Fruit fly (Drosophila melanogaster) whole organism, embryonic: ENCODE data around the gene CG14395.

ENCODE experiments used
- ATbp ChIP-seq: fragments of 200-800 bp; sonication (Bioruptor generic); optimal IDR thresholded peaks from 2 replicates; lab custom pipeline; 2017; ENCODE audit warnings: missing biosample characterization, mild to moderate bottlenecking, missing genetic modification characterization, missing genetic modification reagents
- Atf-2 ChIP-seq: fragments of 200-800 bp; sonication (Bioruptor generic); optimal IDR thresholded peaks from 2 replicates; lab custom pipeline; 2016; ENCODE audit warnings: missing biosample characterization, missing genetic modification characterization
- Atf3 ChIP-seq: fragments of 200-800 bp; sonication (Bioruptor generic); optimal IDR thresholded peaks from 3 replicates; lab custom pipeline; 2016; ENCODE audit warnings: missing biosample characterization, missing genetic modification characterization
- Bdp1 ChIP-seq: fragments of 200-800 bp; sonication (Bioruptor generic); optimal IDR thresholded peaks from 3 replicates; lab custom pipeline; 2016; ENCODE audit warnings: missing biosample characterization, missing genetic modification characterization
- CG10431 ChIP-seq: fragments of 200-800 bp; sonication (Bioruptor generic); optimal IDR thresholded peaks from 3 replicates; lab custom pipeline; 2018; ENCODE audit warnings: missing biosample characterization, mild to moderate bottlenecking, missing genetic modification characterization
- CG10543 ChIP-seq: fragments of 200-800 bp; sonication (Bioruptor generic); optimal IDR thresholded peaks from 3 replicates; lab custom pipeline; 2017; ENCODE audit warnings: missing biosample characterization, mild to moderate bottlenecking, missing genetic modification characterization, moderate library complexity
- CG10959 ChIP-seq: fragments of 200-800 bp; sonication (Bioruptor generic); IDR thresholded peaks from 2 replicates; pipeline ENCODE4 v1.3.6; 2022; ENCODE audit warnings: missing biosample characterization, missing genetic modification characterization
- CG11093 ChIP-seq: fragments of 200-800 bp; sonication (Bioruptor generic); IDR thresholded peaks from 3 replicates; pipeline ENCODE4 v1.3.6; 2022; ENCODE audit warnings: missing biosample characterization, missing genetic modification characterization
- CG11560 ChIP-seq: fragments of 200-800 bp; sonication (Bioruptor generic); IDR thresholded peaks from 3 replicates; pipeline ENCODE4 v1.3.6; 2022; ENCODE audit warnings: missing biosample characterization, missing genetic modification characterization
- CG13894 ChIP-seq: fragments of 200-800 bp; sonication (Bioruptor generic); optimal IDR thresholded peaks from 3 replicates; lab custom pipeline; 2018; ENCODE audit warnings: missing biosample characterization, mild to moderate bottlenecking, missing genetic modification characterization, moderate library complexity
- CG14014 ChIP-seq: fragments of 200-800 bp; sonication (Bioruptor generic); IDR thresholded peaks from 2 replicates; pipeline ENCODE4 v1.3.6; 2022; ENCODE audit warnings: missing biosample characterization, missing genetic modification characterization
- CG15269 ChIP-seq: fragments of 200-800 bp; sonication (Bioruptor generic); optimal IDR thresholded peaks from 2 replicates; lab custom pipeline; 2018; ENCODE audit warnings: missing biosample characterization, mild to moderate bottlenecking, missing genetic modification characterization, moderate library complexity
- CG16815 ChIP-seq: fragments of 200-800 bp; sonication (Bioruptor generic); optimal IDR thresholded peaks from 3 replicates; lab custom pipeline; 2017; ENCODE audit warnings: missing biosample characterization, mild to moderate bottlenecking, missing genetic modification characterization
- CG17612 ChIP-seq: fragments of 200-800 bp; sonication (Bioruptor generic); IDR thresholded peaks from 2 replicates; pipeline ENCODE4 v1.3.6; 2022; ENCODE audit warnings: missing biosample characterization, missing genetic modification characterization
- CG31224 ChIP-seq: fragments of 200-800 bp; sonication (Bioruptor generic); IDR thresholded peaks from 2 replicates; pipeline ENCODE4 v1.3.6; 2022; ENCODE audit warnings: missing biosample characterization, missing genetic modification characterization
- CG3163 ChIP-seq: fragments of 200-800 bp; sonication (Bioruptor generic); optimal IDR thresholded peaks from 3 replicates; lab custom pipeline; 2016; ENCODE audit warnings: missing biosample characterization, missing genetic modification characterization
- CG4360 ChIP-seq: fragments of 200-800 bp; sonication (Bioruptor generic); IDR thresholded peaks from 2 replicates; pipeline ENCODE4 v1.3.6; 2022; ENCODE audit warnings: missing biosample characterization, missing genetic modification characterization
- CG7745 ChIP-seq: fragments of 200-800 bp; sonication (Bioruptor generic); optimal IDR thresholded peaks from 2 replicates; lab custom pipeline; 2018; ENCODE audit warnings: missing biosample characterization, mild to moderate bottlenecking, missing genetic modification characterization, moderate library complexity
- CG7928 ChIP-seq: fragments of 200-800 bp; sonication (Bioruptor generic); optimal IDR thresholded peaks from 2 replicates; lab custom pipeline; 2017; ENCODE audit warnings: missing biosample characterization, mild to moderate bottlenecking, missing genetic modification characterization
- CG8765 ChIP-seq: fragments of 200-800 bp; sonication (Bioruptor generic); IDR thresholded peaks from 2 replicates; pipeline ENCODE4 v1.3.6; 2022; ENCODE audit warnings: missing biosample characterization, missing genetic modification characterization
- CHES-1-like ChIP-seq: fragments of 200-800 bp; sonication (Bioruptor generic); optimal IDR thresholded peaks from 2 replicates; lab custom pipeline; 2016; ENCODE audit warnings: missing biosample characterization, missing genetic modification characterization
- CrebB ChIP-seq: fragments of 200-800 bp; sonication (Bioruptor generic); optimal IDR thresholded peaks from 3 replicates; lab custom pipeline; 2018; ENCODE audit warnings: missing biosample characterization, mild to moderate bottlenecking, missing genetic modification characterization
- Dad ChIP-seq: fragments of 200-800 bp; sonication (Bioruptor generic); optimal IDR thresholded peaks from 3 replicates; lab custom pipeline; 2016; ENCODE audit warnings: missing biosample characterization, missing genetic modification characterization
- Elba2 ChIP-seq: fragments of 200-800 bp; sonication (Bioruptor generic); optimal IDR thresholded peaks from 3 replicates; lab custom pipeline; 2016; ENCODE audit warnings: missing biosample characterization, missing genetic modification characterization
- HHEX ChIP-seq: fragments of 200-800 bp; sonication (Bioruptor generic); optimal IDR thresholded peaks from 3 replicates; lab custom pipeline; 2017; ENCODE audit warnings: missing biosample characterization, mild to moderate bottlenecking, missing genetic modification characterization, missing genetic modification reagents
- HLH4C ChIP-seq: fragments of 200-800 bp; sonication (Bioruptor generic); IDR thresholded peaks from 3 replicates; pipeline ENCODE4 v1.3.6; 2022; ENCODE audit warnings: missing biosample characterization, missing genetic modification characterization; ENCODE audit not compliant: partially characterized antibody
- Lpt ChIP-seq: fragments of >200 bp; optimal IDR thresholded peaks from 2 replicates; lab custom pipeline; 2018; ENCODE audit warnings: missing biosample characterization, missing genetic modification characterization
- MESR4 ChIP-seq: fragments of 200-800 bp; sonication (Bioruptor generic); optimal IDR thresholded peaks from 2 replicates; lab custom pipeline; 2018; ENCODE audit warnings: missing biosample characterization, mild to moderate bottlenecking, missing genetic modification characterization, moderate library complexity
- Oli ChIP-seq: fragments of 200-800 bp; sonication (Bioruptor generic); optimal IDR thresholded peaks from 2 replicates; lab custom pipeline; 2018; ENCODE audit warnings: missing biosample characterization, mild to moderate bottlenecking, missing genetic modification characterization, moderate library complexity
- PHDP ChIP-seq: fragments of 200-800 bp; sonication (Bioruptor generic); optimal IDR thresholded peaks from 3 replicates; lab custom pipeline; 2018; ENCODE audit warnings: missing biosample characterization, mild to moderate bottlenecking, missing genetic modification characterization, moderate library complexity
- Pdp1 ChIP-seq, 2 experiments: fragments of 200-800 bp; sonication (Bioruptor generic); optimal IDR thresholded peaks; 3 replicates each; lab custom pipeline; 2016; ENCODE audit warnings: missing biosample characterization in 2 of 2, missing genetic modification characterization in 2 of 2, mild to moderate bottlenecking in 1 of 2, moderate library complexity in 1 of 2
- Ravus ChIP-seq: fragments of 200-800 bp; sonication (Bioruptor generic); IDR thresholded peaks from 2 replicates; pipeline ENCODE4 v1.3.6; 2022; ENCODE audit warnings: missing biosample characterization, missing genetic modification characterization
- Vsx1 ChIP-seq: fragments of 200-800 bp; sonication (Bioruptor generic); optimal IDR thresholded peaks from 2 replicates; lab custom pipeline; 2017; ENCODE audit warnings: missing biosample characterization, mild to moderate bottlenecking, missing genetic modification characterization, missing genetic modification reagents
- btn ChIP-seq: fragments of 200-800 bp; sonication (Bioruptor generic); optimal IDR thresholded peaks from 2 replicates; lab custom pipeline; 2016; ENCODE audit warnings: missing biosample characterization, missing genetic modification characterization
- chm ChIP-seq: fragments of 200-800 bp; sonication (Bioruptor generic); IDR thresholded peaks from 2 replicates; pipeline ENCODE4 v1.3.6; 2022; ENCODE audit warnings: missing biosample characterization, missing genetic modification characterization
- esg ChIP-seq: fragments of 200-800 bp; sonication (Bioruptor generic); conservative IDR thresholded peaks from 2 replicates; pipeline ENCODE4 v1.3.6; 2022; ENCODE audit warnings: missing biosample characterization, missing genetic modification characterization
- eve ChIP-seq, 2 experiments: fragments of >200 bp; optimal IDR thresholded peaks; 2 replicates each; lab custom pipeline; 2017; ENCODE audit warnings: missing biosample characterization in 2 of 2, missing genetic modification characterization in 2 of 2
- gcm ChIP-seq: fragments of 200-800 bp; sonication (Bioruptor generic); optimal IDR thresholded peaks from 2 replicates; lab custom pipeline; 2019; ENCODE audit warnings: missing biosample characterization, mild to moderate bottlenecking, missing genetic modification characterization, moderate library complexity
- gem ChIP-seq: fragments of 200-800 bp; sonication (Bioruptor generic); optimal IDR thresholded peaks from 2 replicates; lab custom pipeline; 2019; ENCODE audit warnings: missing biosample characterization, mild to moderate bottlenecking, missing genetic modification characterization, moderate library complexity
- pfk ChIP-seq: fragments of 200-800 bp; sonication (Bioruptor generic); optimal IDR thresholded peaks from 2 replicates; lab custom pipeline; 2018; ENCODE audit warnings: missing biosample characterization, mild to moderate bottlenecking, missing genetic modification characterization, moderate library complexity
- pho ChIP-seq: fragments of 200-800 bp; sonication (Bioruptor generic); optimal IDR thresholded peaks from 2 replicates; lab custom pipeline; 2016; ENCODE audit warnings: missing biosample characterization, missing genetic modification characterization
- ranshi ChIP-seq: fragments of 200-800 bp; sonication (Bioruptor generic); IDR thresholded peaks from 2 replicates; pipeline ENCODE4 v1.3.6; 2022; ENCODE audit warnings: missing biosample characterization, missing genetic modification characterization
- rib ChIP-seq: fragments of 200-800 bp; sonication (Bioruptor generic); IDR thresholded peaks from 2 replicates; pipeline ENCODE4 v1.3.6; 2022; ENCODE audit warnings: missing biosample characterization, missing genetic modification characterization
- sc ChIP-seq, 3 experiments: fragments of >200 bp in 2 of 3; fragments of 200-800 bp in 1 of 3; sonication (Bioruptor generic) in 1 of 3; optimal IDR thresholded peaks; 2 replicates in 2 of 3; 3 replicates in 1 of 3; lab custom pipeline; 2017; ENCODE audit warnings: mild to moderate bottlenecking in 1 of 3, missing biosample characterization in 1 of 3, missing genetic modification characterization in 1 of 3, missing genetic modification reagents in 1 of 3
- slbo ChIP-seq: fragments of 200-800 bp; sonication (Bioruptor generic); IDR thresholded peaks from 2 replicates; pipeline ENCODE4 v1.3.6; 2022; ENCODE audit warnings: missing biosample characterization, missing genetic modification characterization
- sqz ChIP-seq: fragments of 200-800 bp; sonication (Bioruptor generic); optimal IDR thresholded peaks from 3 replicates; lab custom pipeline; 2018; ENCODE audit warnings: missing biosample characterization, mild to moderate bottlenecking, missing genetic modification characterization
- twi ChIP-seq: fragments of 200-800 bp; optimal IDR thresholded peaks from 2 replicates; lab custom pipeline; 2019; ENCODE audit warnings: missing biosample characterization, mild to moderate bottlenecking, missing genetic modification characterization, moderate library complexity
- unc-4 ChIP-seq: fragments of 200-800 bp; sonication (Bioruptor generic); IDR thresholded peaks from 2 replicates; pipeline ENCODE4 v1.3.6; 2022; ENCODE audit warnings: missing biosample characterization, missing genetic modification characterization; ENCODE audit not compliant: partially characterized antibody
- wdn ChIP-seq: fragments of 200-800 bp; sonication (Bioruptor generic); IDR thresholded peaks from 2 replicates; pipeline ENCODE4 v1.3.6; 2022; ENCODE audit warnings: missing biosample characterization, missing genetic modification characterization
- zen ChIP-seq: fragments of 200-800 bp; sonication (Bioruptor generic); optimal IDR thresholded peaks from 3 replicates; lab custom pipeline; 2018; ENCODE audit warnings: missing biosample characterization, mild to moderate bottlenecking, missing genetic modification characterization, moderate library complexity

Gene CG14395

dm6 chr3R:12626674-12627382, 35.8 kb upstream of the CG14395 start (continued):
- TF ChIP-seq sc (optimal IDR thresholded peaks at IDR 0.05; lab: Kevin White, UChicago) (no peak), sc (GFP tag; optimal IDR thresholded peaks at IDR 0.05; lab: Kevin White, UChicago) (no peak), gem (tag; lab: Kevin White, UChicago) (no peak), CG10959 (GFP tag; lab: Robert Waterston, UW) (no peak), CG10431 (no peak), sqz (peak; percentile 42), CG4360 (GFP tag; lab: Robert Waterston, UW) (no peak), CG17612 (GFP tag; lab: Robert Waterston, UW) (no peak), Vsx1 (no peak), Oli (tag; lab: Kevin White, UChicago) (no peak), Dad (no peak), CHES-1-like (GFP tag; lab: Kevin White, UChicago) (no peak), esg (GFP tag; lab: Robert Waterston, UW) (no peak), Lpt (GFP tag; lab: Kevin White, UChicago) (no peak), HHEX (GFP tag; lab: Kevin White, UChicago) (no peak), PHDP (peak; percentile 6), ATbp (GFP tag; lab: Kevin White, UChicago) (no peak), gcm (GFP tag; lab: Kevin White, UChicago) (no peak), CG3163 (GFP tag; lab: Kevin White, UChicago) (no peak), CG8765 (no peak), Atf3 (GFP tag; lab: Kevin White, UChicago) (no peak), ranshi (no peak), unc-4 (no peak), chm (GFP tag; lab: Robert Waterston, UW) (no peak), CG11560 (tag; lab: Robert Waterston, UW) (no peak), Pdp1 (GFP tag; optimal IDR thresholded peaks at IDR 0.05; lab: Kevin White, UChicago) (peak in 1 of 2 experiments; percentile 67), HLH4C (GFP tag; lab: Robert Waterston, UW) (no peak), btn (no peak), eve (GFP tag; optimal IDR thresholded peaks at IDR 0.05; lab: Kevin White, UChicago) (no peak), CG31224 (no peak), CG14014 (GFP tag; lab: Robert Waterston, UW) (no peak), CG10543 (GFP tag; lab: Kevin White, UChicago) (peak; percentile 35), zen (tag; lab: Kevin White, UChicago) (peak; percentile 17), Atf-2 (GFP tag; lab: Kevin White, UChicago) (no peak), CG11093 (no peak), CG13894 (tag; lab: Kevin White, UChicago) (no peak), rib (GFP tag; lab: Robert Waterston, UW) (no peak), CG7745 (tag; lab: Kevin White, UChicago) (no peak), CrebB (tag; lab: Kevin White, UChicago) (no peak), CG7928 (GFP tag; lab: Kevin White, UChicago) (no peak), twi (tag; lab: Kevin White, UChicago) (peak; percentile 7), MESR4 (GFP tag; lab: Kevin White, UChicago) (no peak), Bdp1 (GFP tag; lab: Kevin White, UChicago) (no peak), wdn (GFP tag; lab: Robert Waterston, UW) (no peak), pho (no peak), Ravus (GFP tag; lab: Robert Waterston, UW) (no peak), CG16815 (no peak), Elba2 (peak; percentile 89), pfk (GFP tag; lab: Kevin White, UChicago) (no peak), CG15269 (no peak), slbo (no peak)
